Worm (Caenorhabditis elegans): ENCODE measurements around the gene srh-27.
"Not testable (repeated sequence)": the region's sequence is repeated elsewhere in the genome, so short reads cannot be mapped to it uniquely, and the experiment has no call there.

srh-27 gene

DNA sequence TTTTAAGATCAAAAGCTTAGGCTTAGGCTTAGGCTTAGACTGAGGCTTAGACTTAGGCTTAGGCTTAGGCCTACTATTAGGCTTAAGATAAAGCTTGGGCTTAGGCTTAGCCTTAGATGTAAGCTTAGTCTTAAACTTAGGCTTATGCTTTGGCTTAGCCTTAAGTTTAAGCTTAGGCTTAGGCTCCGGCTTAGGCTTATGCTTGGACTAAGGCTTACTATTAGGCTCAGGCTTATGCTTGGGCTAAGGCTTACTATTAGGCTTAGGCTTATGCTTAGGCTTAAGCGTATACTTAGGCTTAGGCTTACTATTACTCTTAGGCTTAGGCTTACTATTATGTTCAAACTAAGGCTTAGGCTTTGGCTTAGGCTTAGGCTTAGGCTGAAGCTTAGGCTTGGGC lies 11.6 kb upstream of the srh-27 start:
- no peak for TF ChIP-seq ahr-1 (tag; optimal IDR thresholded peaks at IDR 0.05)
- TF ChIP-seq dve-1 (tag; optimal IDR thresholded peaks at IDR 0.05): peak; percentile 70
- TF ChIP-seq ceh-14 (tag; optimal IDR thresholded peaks at IDR 0.05): no peak
- no peak for TF ChIP-seq ztf-16 (tag; optimal IDR thresholded peaks at IDR 0.05)
- TF ChIP-seq pax-1 (tag; optimal IDR thresholded peaks at IDR 0.05): no peak

DNA sequence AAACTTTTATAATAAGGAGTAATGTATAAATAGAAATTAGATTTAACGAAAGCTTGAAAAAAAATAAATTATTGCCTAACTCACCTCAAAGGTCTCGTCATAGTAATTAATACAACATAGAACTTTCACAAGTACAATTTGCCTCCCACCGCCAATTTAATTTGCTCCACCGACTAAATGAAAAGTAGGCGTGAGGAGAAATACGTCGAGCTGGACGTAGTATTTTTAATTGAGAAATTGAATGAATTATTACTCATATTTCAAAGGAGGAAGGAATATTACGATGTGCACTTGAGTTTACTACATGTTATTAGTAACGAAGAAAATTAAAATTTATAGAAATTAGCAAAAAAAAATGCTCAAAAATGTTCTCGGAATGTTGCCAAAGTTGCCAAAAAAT lies 9.9 kb upstream of the srh-27 start, which contains the start of gene Y57A10C.9:
Gene Y57A10C.9, minus strand, starts transcription at position 101 of the 400 bp plus-strand sequence.
- TF ChIP-seq ceh-14 (tag; optimal IDR thresholded peaks at IDR 0.05): peak; percentile 39
- no peak for TF ChIP-seq ceh-22 (tag; optimal IDR thresholded peaks at IDR 0.05)
- no peak for TF ChIP-seq elt-2 (tag; optimal IDR thresholded peaks at IDR 0.05)

DNA sequence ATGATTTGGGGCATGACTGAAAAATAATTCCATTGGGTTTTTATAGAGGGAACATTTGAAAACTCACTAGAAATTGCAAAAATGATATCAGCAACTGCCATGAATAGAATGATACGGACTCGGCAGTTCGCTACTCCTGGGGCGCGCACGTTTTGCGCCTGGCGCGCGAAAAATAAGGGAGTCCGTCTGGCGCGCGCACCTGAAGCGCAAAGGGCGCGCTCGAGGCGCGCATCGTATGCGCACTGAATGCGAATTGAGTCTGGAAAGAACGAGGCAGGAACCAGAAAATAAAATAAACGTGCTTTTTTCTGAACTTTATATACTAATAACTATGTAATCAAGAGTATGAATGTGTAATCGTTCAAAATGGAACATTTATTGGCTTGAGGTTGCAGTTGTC lies 7.2 kb upstream of the srh-27 start, which contains the start of gene Y57A10C.10:
Gene Y57A10C.10, minus strand, starts transcription at position 101 of the 400 bp plus-strand sequence.
- TF ChIP-seq ceh-2, tbx-7, hlh-15 (tag; optimal IDR thresholded peaks at IDR 0.05): not testable (repeated sequence)

- TF ChIP-seq unc-55 (GFP tag; optimal IDR thresholded peaks at IDR 0.05) (no peak), ceh-6 (GFP tag; optimal IDR thresholded peaks at IDR 0.05) (no peak), ztf-16 (tag; optimal IDR thresholded peaks at IDR 0.05) (no peak), madf-2 (tag; optimal IDR thresholded peaks at IDR 0.05) (no peak), hlh-6 (tag; optimal IDR thresholded peaks at IDR 0.05) (no peak), pat-9 (tag; optimal IDR thresholded peaks at IDR 0.05) (no peak), pros-1 (tag; optimal IDR thresholded peaks at IDR 0.05) (no peak), elt-2 (tag; optimal IDR thresholded peaks at IDR 0.05) (no peak), zip-5 (tag; optimal IDR thresholded peaks at IDR 0.05) (no peak), syd-9 (tag; optimal IDR thresholded peaks at IDR 0.05) (no peak), hlh-13 (GFP tag; optimal IDR thresholded peaks at IDR 0.05) (no peak), nhr-232 (tag; optimal IDR thresholded peaks at IDR 0.05) (no peak), ceh-24 (tag; optimal IDR thresholded peaks at IDR 0.05) (no peak), sox-4 (tag; optimal IDR thresholded peaks at IDR 0.05) (no peak)
Measured at ce11 chrII:12444679-12445376, 3.5 kb upstream of the srh-27 start, which contains the start of the genes W05H5.1 and pitr-6. W05H5.1 (minus strand) TSS chrII:12444779. pitr-6 (plus strand) TSS chrII:12445326.

DNA sequence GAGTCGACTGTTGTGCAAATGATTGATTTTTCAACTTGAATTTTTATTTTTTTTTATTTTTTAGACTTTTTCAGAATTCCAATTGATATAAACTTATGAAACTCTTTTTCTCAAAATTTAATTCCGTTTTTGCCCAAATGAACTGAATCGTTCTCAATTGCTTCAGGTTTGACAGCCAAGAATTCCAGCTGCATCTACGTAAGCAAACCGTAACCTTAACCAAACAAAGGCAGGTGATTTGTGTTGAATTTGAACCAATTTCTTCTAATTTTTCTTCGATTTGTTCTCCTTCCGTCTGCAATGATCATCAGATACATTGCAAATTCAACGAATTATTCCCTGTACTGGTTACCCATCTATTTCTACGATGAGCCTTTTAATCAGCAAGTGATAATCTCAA lies 1.5 kb downstream of the srh-27 start, which contains the start of gene sre-34:
Gene sre-34, plus strand, starts transcription at position 301 of the 400 bp plus-strand sequence.
- TF ChIP-seq lim-6 (tag; optimal IDR thresholded peaks at IDR 0.05) (no peak), ceh-22 (tag; optimal IDR thresholded peaks at IDR 0.05) (no peak), ceh-34 (tag; optimal IDR thresholded peaks at IDR 0.05) (no peak), T23F11.4 (GFP tag; optimal IDR thresholded peaks at IDR 0.05) (no peak), lin-11 (tag; optimal IDR thresholded peaks at IDR 0.05) (no peak), dve-1 (tag; optimal IDR thresholded peaks at IDR 0.05) (no peak), elt-2 (tag; optimal IDR thresholded peaks at IDR 0.05) (no peak), ref-2 (tag; optimal IDR thresholded peaks at IDR 0.05) (no peak), pag-3 (tag; optimal IDR thresholded peaks at IDR 0.05; ENCODE audit: borderline replicate concordance) (no peak), unc-42 (tag; optimal IDR thresholded peaks at IDR 0.05) (no peak), ceh-14 (tag; optimal IDR thresholded peaks at IDR 0.05) (no peak), pha-2 (tag; optimal IDR thresholded peaks at IDR 0.05) (no peak), rnt-1 (tag; optimal IDR thresholded peaks at IDR 0.05) (no peak), nhr-232 (tag; optimal IDR thresholded peaks at IDR 0.05) (no peak)
